Fruit fly (Drosophila melanogaster): Measurements from ENCODE around the gene Rab26.

DNA sequence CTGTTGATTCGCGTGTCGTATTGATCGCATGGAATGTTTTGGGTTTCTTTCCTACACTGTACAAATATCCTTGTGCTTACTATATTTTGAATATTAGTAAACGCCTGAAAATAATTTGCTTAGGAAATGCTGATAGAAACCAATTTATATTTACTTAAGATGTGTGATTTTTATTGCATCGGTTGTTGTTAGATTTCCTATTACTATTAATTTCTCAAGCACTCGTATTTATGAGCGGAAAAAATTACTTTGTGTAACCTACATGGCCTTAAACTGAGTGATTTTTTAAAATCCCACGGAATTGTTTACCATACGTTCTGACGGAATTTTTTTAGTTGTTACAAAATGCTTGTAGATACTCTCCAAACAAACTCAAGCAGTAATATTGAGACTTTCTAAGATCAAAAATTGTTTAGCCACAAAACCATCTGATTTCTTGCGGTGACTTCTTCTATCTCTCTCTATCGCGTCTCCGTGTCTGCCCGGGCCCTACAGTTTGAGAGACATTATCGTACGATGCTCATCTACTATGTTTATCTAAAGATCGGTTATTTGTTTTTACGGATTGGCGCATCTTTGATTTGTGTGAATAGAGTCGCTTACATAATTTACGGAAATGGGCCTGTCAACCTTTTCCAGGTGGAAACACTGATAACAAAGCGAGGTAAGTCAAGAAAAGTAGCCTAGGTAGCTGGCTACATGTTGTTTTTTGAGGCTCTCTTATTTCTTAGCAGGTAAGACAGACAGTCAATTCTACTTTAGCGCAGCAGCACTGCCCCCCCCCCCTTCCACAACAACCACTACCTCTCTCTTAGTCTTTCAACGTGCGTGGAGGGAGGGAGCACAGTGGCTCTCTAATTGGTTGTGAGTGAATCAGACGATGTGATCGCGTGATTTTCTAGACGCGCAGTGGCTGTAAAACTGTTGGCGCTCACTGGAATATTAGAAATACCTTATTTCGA lies 42.0 kb upstream of the Rab26 start:
- TF ChIP-seq pad (GFP tag; optimal IDR thresholded peaks at IDR 0.05), result peak; percentile 46
- peak; percentile 9 for TF ChIP-seq CG1620 (GFP tag; optimal IDR thresholded peaks at IDR 0.05)
- no peak for TF ChIP-seq CG5204 (GFP tag; optimal IDR thresholded peaks at IDR 0.05)
- TF ChIP-seq Hr96 (GFP tag; optimal IDR thresholded peaks at IDR 0.05), result no peak
- no peak for TF ChIP-seq kay (GFP tag; ENCODE audit: borderline replicate concordance)
- peak; percentile 55 for TF ChIP-seq CG14711 (tag; optimal IDR thresholded peaks at IDR 0.05)
- TF ChIP-seq cnc (optimal IDR thresholded peaks at IDR 0.05), result no peak
- TF ChIP-seq CG33017 (tag; optimal IDR thresholded peaks at IDR 0.05), result no peak
- TF ChIP-seq ovo (GFP tag; optimal IDR thresholded peaks at IDR 0.05), result peak; percentile 46
- peak; percentile 23 for TF ChIP-seq tj (GFP tag; optimal IDR thresholded peaks at IDR 0.05)
- no peak for TF ChIP-seq Mnt (GFP tag; optimal IDR thresholded peaks at IDR 0.05)
- no peak for TF ChIP-seq Crg-1 (GFP tag; optimal IDR thresholded peaks at IDR 0.05)
- peak; percentile 56 for TF ChIP-seq CG7045 (GFP tag; optimal IDR thresholded peaks at IDR 0.05)
- TF ChIP-seq CG11617 (GFP tag; optimal IDR thresholded peaks at IDR 0.05), result no peak

Data from whole organism, adult.